Worm (Caenorhabditis elegans) whole organism, L4 larva: ENCODE results near the gene cutl-2.

Experiments
- F10B5.3 ChIP-seq: sonication (generic microtip); optimal IDR thresholded peaks from 2 replicates; lab custom pipeline; 2016; ENCODE audit warnings: mild to moderate bottlenecking, missing genetic modification characterization, missing compliant biosample characterization
- R02D3.7 ChIP-seq: fragments of 150-350 bp; sonication (generic microtip); optimal IDR thresholded peaks from 3 replicates; lab custom pipeline; 2014; ENCODE audit warnings: missing biosample characterization, missing genetic modification characterization
- Y105C5A.15 ChIP-seq: fragments of 200-800 bp; sonication (Bioruptor generic); IDR thresholded peaks from 2 replicates; pipeline ENCODE4 v1.3.6; 2022; ENCODE audit warnings: missing genetic modification characterization, missing compliant biosample characterization
- Y5F2A.4 ChIP-seq: fragments of 200-800 bp; sonication (Bioruptor generic); optimal IDR thresholded peaks from 2 replicates; lab custom pipeline; 2018; ENCODE audit warnings: mild to moderate bottlenecking, missing genetic modification characterization, missing compliant biosample characterization
- ZK337.2 ChIP-seq: fragments of 200-800 bp; sonication (Bioruptor generic); IDR thresholded peaks from 2 replicates; pipeline ENCODE4 v1.3.6; 2022; ENCODE audit warnings: missing genetic modification reagents, missing genetic modification characterization, missing compliant biosample characterization
- aha-1 ChIP-seq: fragments of 150-350 bp; peaks from one replicate; lab custom pipeline; 2014; ENCODE audit warnings: missing biosample characterization, missing genetic modification characterization
- aly-2 ChIP-seq: sonication (generic microtip); optimal IDR thresholded peaks from 2 replicates; lab custom pipeline; 2018; ENCODE audit warnings: missing biosample characterization, missing genetic modification characterization
- ceh-20 ChIP-seq: fragments of 200-800 bp; sonication (Bioruptor generic); IDR thresholded peaks from 2 replicates; pipeline ENCODE4 v1.3.6; 2022; ENCODE audit warnings: missing genetic modification reagents, missing genetic modification characterization, missing compliant biosample characterization
- ceh-28 ChIP-seq: fragments of 150-350 bp; optimal IDR thresholded peaks from 2 replicates; lab custom pipeline; 2014; ENCODE audit warnings: missing biosample characterization, missing genetic modification reagents, missing genetic modification characterization
- ceh-32 ChIP-seq: sonication (generic microtip); optimal IDR thresholded peaks from 2 replicates; lab custom pipeline; 2016; ENCODE audit warnings: mild to moderate bottlenecking, missing genetic modification characterization, missing compliant biosample characterization; ENCODE audit not compliant: poor library complexity
- ceh-44 ChIP-seq: fragments of 200-800 bp; sonication (Bioruptor generic); IDR thresholded peaks from 2 replicates; pipeline ENCODE4 v1.3.6; 2022; ENCODE audit warnings: missing genetic modification reagents, missing genetic modification characterization, missing compliant biosample characterization
- ceh-62 ChIP-seq: sonication (generic microtip); optimal IDR thresholded peaks from 2 replicates; lab custom pipeline; 2017; ENCODE audit warnings: missing biosample characterization, missing genetic modification characterization
- ctbp-1 ChIP-seq: fragments of 200-800 bp; sonication (Bioruptor generic); IDR thresholded peaks from 2 replicates; pipeline ENCODE4 v1.3.6; 2022; ENCODE audit warnings: missing genetic modification reagents, missing genetic modification characterization, missing compliant biosample characterization
- daf-12 ChIP-seq: fragments of 150-350 bp; optimal IDR thresholded peaks from 2 replicates; lab custom pipeline; 2014; ENCODE audit warnings: missing biosample characterization, missing genetic modification reagents, missing genetic modification characterization
- daf-19 ChIP-seq: fragments of 200-800 bp; sonication (Bioruptor generic); conservative IDR thresholded peaks from 2 replicates; pipeline ENCODE4 v1.3.6; 2022; ENCODE audit warnings: missing genetic modification characterization, missing compliant biosample characterization
- dmd-6 ChIP-seq: fragments of 200-800 bp; sonication (Bioruptor generic); IDR thresholded peaks from 2 replicates; pipeline ENCODE4 v1.3.6; 2022; ENCODE audit warnings: missing genetic modification reagents, missing genetic modification characterization, missing compliant biosample characterization
- dmd-9 ChIP-seq: fragments of 200-800 bp; sonication (Bioruptor generic); IDR thresholded peaks from 2 replicates; pipeline ENCODE4 v1.3.6; 2022; ENCODE audit warnings: missing genetic modification reagents, missing genetic modification characterization, missing compliant biosample characterization
- duxl-1 ChIP-seq: sonication (generic microtip); optimal IDR thresholded peaks from 2 replicates; lab custom pipeline; 2016; ENCODE audit warnings: mild to moderate bottlenecking, missing genetic modification characterization, moderate library complexity, missing compliant biosample characterization; ENCODE audit not compliant: poor library complexity
- dve-1 ChIP-seq: sonication (generic microtip); optimal IDR thresholded peaks from 2 replicates; lab custom pipeline; 2017; ENCODE audit warnings: antibody characterized with exemption, mild to moderate bottlenecking, missing genetic modification characterization, missing compliant biosample characterization; ENCODE audit not compliant: insufficient read depth
- fkh-10 ChIP-seq: fragments of 150-350 bp; optimal IDR thresholded peaks from 2 replicates; lab custom pipeline; 2014; ENCODE audit warnings: missing biosample characterization, missing genetic modification reagents, missing genetic modification characterization
- gei-8 ChIP-seq: fragments of 200-800 bp; sonication (Bioruptor generic); optimal IDR thresholded peaks from 2 replicates; lab custom pipeline; 2018; ENCODE audit warnings: mild to moderate bottlenecking, missing genetic modification characterization, missing compliant biosample characterization
- hlh-30 ChIP-seq: sonication (generic microtip); optimal IDR thresholded peaks from 2 replicates; lab custom pipeline; 2017; ENCODE audit warnings: antibody characterized with exemption, mild to moderate bottlenecking, missing genetic modification characterization, missing compliant biosample characterization; ENCODE audit not compliant: insufficient read depth
- hmg-1.1 ChIP-seq: fragments of 200-800 bp; sonication (Bioruptor generic); IDR thresholded peaks from 2 replicates; pipeline ENCODE4 v1.3.6; 2022; ENCODE audit warnings: missing genetic modification reagents, missing genetic modification characterization, missing compliant biosample characterization
- jun-1 ChIP-seq: fragments of 150-350 bp; optimal IDR thresholded peaks from 2 replicates; lab custom pipeline; 2014; ENCODE audit warnings: missing biosample characterization, missing genetic modification reagents, missing genetic modification characterization
- lim-7 ChIP-seq: fragments of 200-800 bp; sonication (Bioruptor generic); IDR thresholded peaks from 2 replicates; pipeline ENCODE4 v1.3.6; 2022; ENCODE audit warnings: missing genetic modification characterization, missing compliant biosample characterization
- lin-1 ChIP-seq: fragments of 200-800 bp; sonication (Bioruptor generic); IDR thresholded peaks from 2 replicates; pipeline ENCODE4 v1.3.6; 2022; ENCODE audit warnings: missing genetic modification reagents, missing genetic modification characterization, missing compliant biosample characterization
- lin-15B ChIP-seq: fragments of 150-350 bp; sonication (generic microtip); optimal IDR thresholded peaks from 3 replicates; lab custom pipeline; 2014; ENCODE audit warnings: missing biosample characterization, missing genetic modification characterization
- lin-39 ChIP-seq: fragments of 150-350 bp; optimal IDR thresholded peaks from 2 replicates; lab custom pipeline; 2014; ENCODE audit warnings: missing biosample characterization, missing genetic modification reagents, missing genetic modification characterization
- madf-5 ChIP-seq, 2 experiments: fragments of 200-800 bp; sonication (Bioruptor generic); IDR thresholded peaks; 2 replicates each; pipeline ENCODE4 v1.3.6; 2022; ENCODE audit warnings: missing compliant biosample characterization in 2 of 2, missing genetic modification characterization in 2 of 2
- mdl-1 ChIP-seq, 2 experiments: fragments of 150-350 bp in 1 of 2; sonication (generic microtip) in 1 of 2; optimal IDR thresholded peaks; 2 replicates each; lab custom pipeline; 2014 to 2017; ENCODE audit warnings: missing biosample characterization in 2 of 2, missing genetic modification characterization in 2 of 2
- mxl-2 ChIP-seq: fragments of 200-800 bp; sonication (Bioruptor generic); conservative IDR thresholded peaks from 2 replicates; pipeline ENCODE4 v1.3.6; 2022; ENCODE audit warnings: missing genetic modification reagents, missing genetic modification characterization, missing compliant biosample characterization
- mxl-3 ChIP-seq: fragments of 200-800 bp; sonication (Bioruptor generic); optimal IDR thresholded peaks from 2 replicates; lab custom pipeline; 2018; ENCODE audit warnings: mild to moderate bottlenecking, missing genetic modification characterization, missing compliant biosample characterization
- nhr-111 ChIP-seq: fragments of 200-800 bp; sonication (Bioruptor generic); optimal IDR thresholded peaks from 2 replicates; lab custom pipeline; 2018; ENCODE audit warnings: mild to moderate bottlenecking, missing genetic modification characterization, missing compliant biosample characterization
- nhr-25 ChIP-seq: sonication (generic microtip); optimal IDR thresholded peaks from 2 replicates; lab custom pipeline; 2017; ENCODE audit warnings: missing genetic modification characterization, mild to moderate bottlenecking, missing compliant biosample characterization, antibody characterized with exemption, moderate library complexity, borderline replicate concordance; ENCODE audit not compliant: insufficient read depth
- nhr-28 ChIP-seq: fragments of 150-350 bp; optimal IDR thresholded peaks from 2 replicates; lab custom pipeline; 2014; ENCODE audit warnings: missing biosample characterization, missing genetic modification characterization
- nhr-41 ChIP-seq: fragments of 200-800 bp; sonication (Bioruptor generic); IDR thresholded peaks from 2 replicates; pipeline ENCODE4 v1.3.6; 2022; ENCODE audit warnings: missing genetic modification reagents, missing genetic modification characterization, missing compliant biosample characterization
- nhr-42 ChIP-seq: fragments of 200-800 bp; sonication (Bioruptor generic); IDR thresholded peaks from 2 replicates; pipeline ENCODE4 v1.3.6; 2022; ENCODE audit warnings: missing genetic modification characterization, missing compliant biosample characterization
- nhr-77 ChIP-seq: fragments of 150-350 bp; optimal IDR thresholded peaks from 2 replicates; lab custom pipeline; 2014; ENCODE audit warnings: missing biosample characterization, missing genetic modification characterization
- pha-4 ChIP-seq, 2 experiments: fragments of 150-350 bp in 1 of 2; fragments of 200-800 bp in 1 of 2; sonication (Bioruptor generic) in 1 of 2; IDR thresholded peaks in 1 of 2; optimal IDR thresholded peaks in 1 of 2; 2 replicates each; pipeline versions ENCODE4 v1.3.6 to Lab custom; 2014 to 2022; ENCODE audit warnings: missing genetic modification characterization in 2 of 2, missing genetic modification reagents in 2 of 2, missing biosample characterization in 1 of 2, missing compliant biosample characterization in 1 of 2
- rbr-2 ChIP-seq: sonication (generic microtip); optimal IDR thresholded peaks from 2 replicates; lab custom pipeline; 2016; ENCODE audit warnings: missing genotype, missing genetic modification characterization, missing compliant biosample characterization
- saeg-2 ChIP-seq: fragments of 200-800 bp; sonication (Bioruptor generic); IDR thresholded peaks from 2 replicates; pipeline ENCODE4 v1.3.6; 2022; ENCODE audit warnings: missing genetic modification reagents, missing genetic modification characterization, missing compliant biosample characterization
- skn-1 ChIP-seq: fragments of 150-350 bp; optimal IDR thresholded peaks from 2 replicates; lab custom pipeline; 2014; ENCODE audit warnings: missing biosample characterization, missing genetic modification characterization
- unc-130 ChIP-seq: sonication (generic microtip); optimal IDR thresholded peaks from 2 replicates; lab custom pipeline; 2016; ENCODE audit warnings: missing genetic modification reagents, missing genetic modification characterization, missing compliant biosample characterization
- unc-62 ChIP-seq, 3 experiments: fragments of 150-350 bp in 1 of 3; sonication (generic microtip); optimal IDR thresholded peaks in 2 of 3; peaks in 1 of 3; 1 replicate in 1 of 3; 2 replicates in 2 of 3; lab custom pipeline; 2014 to 2017; ENCODE audit warnings: missing biosample characterization in 3 of 3, missing genetic modification characterization in 3 of 3, missing genetic modification reagents in 3 of 3, missing genotype in 1 of 3
- vab-7 ChIP-seq: fragments of 200-800 bp; sonication (Bioruptor generic); IDR thresholded peaks from 2 replicates; pipeline ENCODE4 v1.3.6; 2022; ENCODE audit warnings: missing genetic modification reagents, missing genetic modification characterization, missing compliant biosample characterization
- zfp-2 ChIP-seq: sonication (generic microtip); optimal IDR thresholded peaks from 2 replicates; lab custom pipeline; 2016; ENCODE audit warnings: mild to moderate bottlenecking, missing genetic modification characterization, missing compliant biosample characterization
- zfp-3 ChIP-seq: fragments of 200-800 bp; sonication (Bioruptor generic); conservative IDR thresholded peaks from 2 replicates; pipeline ENCODE4 v1.3.6; 2022; ENCODE audit warnings: missing genetic modification reagents, missing genetic modification characterization, missing compliant biosample characterization
- zip-11 ChIP-seq: fragments of 200-800 bp; sonication (Bioruptor generic); IDR thresholded peaks from 2 replicates; pipeline ENCODE4 v1.3.6; 2022; ENCODE audit warnings: missing genetic modification characterization, missing compliant biosample characterization
- zip-2 ChIP-seq: fragments of 150-350 bp; optimal IDR thresholded peaks from 2 replicates; lab custom pipeline; 2014; ENCODE audit warnings: missing biosample characterization, missing genetic modification characterization

cutl-2 gene

DNA sequence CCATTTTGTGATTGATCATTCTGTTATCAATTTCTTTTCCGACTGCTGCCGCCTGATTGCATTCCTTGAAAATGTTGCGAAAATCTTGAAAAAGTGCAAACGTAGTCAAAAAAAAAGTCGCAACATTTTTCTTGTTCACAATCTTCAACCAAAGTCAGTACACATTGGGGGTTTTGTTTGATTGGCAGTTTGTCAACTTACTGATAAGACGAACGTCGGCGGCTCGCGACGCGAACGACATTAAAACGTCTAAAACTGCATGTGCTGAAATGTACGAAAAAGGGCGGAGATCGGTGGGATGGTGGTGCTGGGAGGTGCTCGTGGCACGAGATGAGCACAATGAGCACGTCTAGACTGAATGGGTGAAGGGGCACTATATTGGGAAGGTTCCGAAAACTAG is 14.3 kb upstream of the cutl-2 start (continued):
- TF ChIP-seq lin-39 (tag; lab: Kevin White, UChicago) = no peak
- peak; percentile 83; the same call in 1 of the 2 replicates for TF ChIP-seq lin-1 (GFP tag; lab: Robert Waterston, UW)
- no peak for TF ChIP-seq zip-11
- TF ChIP-seq ceh-28 (tag; lab: Kevin White, UChicago) = no peak
- TF ChIP-seq ceh-32 (tag; lab: Kevin White, UChicago) = no peak
- no peak for TF ChIP-seq nhr-25 (tag; lab: Kevin White, UChicago)
- no peak for TF ChIP-seq jun-1
- TF ChIP-seq aha-1 (tag; lab: Kevin White, UChicago) = peak; percentile 90
- no peak for TF ChIP-seq zfp-2 (tag; lab: Kevin White, UChicago)
- TF ChIP-seq mxl-3 (GFP tag; lab: Kevin White, UChicago) = peak; percentile 61
- TF ChIP-seq Y5F2A.4 (GFP tag; lab: Kevin White, UChicago) = no peak
- TF ChIP-seq nhr-77 (tag; lab: Kevin White, UChicago) = peak; percentile 87
- no peak for TF ChIP-seq unc-62 (GFP tag; optimal IDR thresholded peaks at IDR 0.05 in 1 of 2; lab: Kevin White, UChicago)
- TF ChIP-seq unc-62 (tag; optimal IDR thresholded peaks at IDR 0.05; lab: Kevin White, UChicago) = no peak
- TF ChIP-seq lin-15B (tag; lab: Kevin White, UChicago) = no peak
- TF ChIP-seq F10B5.3 (tag; lab: Kevin White, UChicago) = no peak
- no peak for TF ChIP-seq fkh-10 (GFP tag; lab: Kevin White, UChicago)
- TF ChIP-seq unc-130 = no peak
- no peak for TF ChIP-seq nhr-41
- TF ChIP-seq ceh-44 = no peak
- TF ChIP-seq Y105C5A.15 = peak; percentile 53; the same call in 1 of the 2 replicates
- TF ChIP-seq nhr-42 (GFP tag; lab: Robert Waterston, UW) = 0 out of 2 replicates have a peak, but pooled peaks have one; percentile 45
- TF ChIP-seq duxl-1 (tag; lab: Kevin White, UChicago) = no peak
- TF ChIP-seq ceh-20 = no peak
- no peak for TF ChIP-seq daf-12 (tag; lab: Kevin White, UChicago)
- 0 out of 2 replicates have a peak, but pooled peaks have one; percentile 36 for TF ChIP-seq pha-4 (GFP tag; IDR thresholded peaks at IDR 0.05; lab: Robert Waterston, UW)
- TF ChIP-seq pha-4 (tag; optimal IDR thresholded peaks at IDR 0.05; lab: Kevin White, UChicago) = no peak
- TF ChIP-seq ZK337.2 (GFP tag; lab: Robert Waterston, UW) = no peak
- 0 out of 2 replicates have a peak, but pooled peaks have one; percentile 2 for TF ChIP-seq mxl-2 (GFP tag; lab: Robert Waterston, UW)
- no peak for TF ChIP-seq daf-19 (GFP tag; lab: Robert Waterston, UW)
- no peak for TF ChIP-seq dmd-9 (GFP tag; lab: Robert Waterston, UW)
- TF ChIP-seq skn-1 = no peak
- peak; percentile 91 for TF ChIP-seq dmd-6 (GFP tag; lab: Robert Waterston, UW)
- no peak for TF ChIP-seq ceh-62
- 0 out of 2 replicates have a peak, but pooled peaks have one; percentile 25 for TF ChIP-seq zfp-3 (GFP tag; lab: Robert Waterston, UW)
- no peak for TF ChIP-seq aly-2
- TF ChIP-seq lim-7 (GFP tag; lab: Robert Waterston, UW) = peak; percentile 49; the same call in 1 of the 2 replicates
- TF ChIP-seq hlh-30 (tag; lab: Kevin White, UChicago) = peak; percentile 73
- peak; percentile 56 for TF ChIP-seq gei-8 (GFP tag; lab: Kevin White, UChicago)
- TF ChIP-seq hmg-1.1 (GFP tag; lab: Robert Waterston, UW) = no peak
- 0 out of 2 replicates have a peak, but pooled peaks have one; percentile 15 for TF ChIP-seq saeg-2 (GFP tag; lab: Robert Waterston, UW)
- peak; percentile 62 for TF ChIP-seq nhr-28 (tag; lab: Kevin White, UChicago)
- peak; percentile 88 for TF ChIP-seq dve-1 (tag; lab: Kevin White, UChicago)
- no peak for TF ChIP-seq nhr-111
- no peak for TF ChIP-seq madf-5 (GFP tag; IDR thresholded peaks at IDR 0.05; lab: Robert Waterston, UW)
- TF ChIP-seq R02D3.7 (tag; lab: Kevin White, UChicago) = no peak
- TF ChIP-seq vab-7 = no peak
- no peak for TF ChIP-seq ctbp-1 (GFP tag; lab: Robert Waterston, UW)
- no peak for TF ChIP-seq rbr-2 (tag; lab: Kevin White, UChicago)
- TF ChIP-seq mdl-1 (tag; optimal IDR thresholded peaks at IDR 0.05; lab: Kevin White, UChicago) = peak in 1 of 2 experiments; percentile 70
- TF ChIP-seq zip-2 (tag; lab: Kevin White, UChicago) = no peak
